Worm (Caenorhabditis elegans) whole organism, young adult: ENCODE measurements around the gene cdh-3.

Source experiments
- C06A6.2 ChIP-seq: fragments of 200-800 bp; sonication (Bioruptor generic); conservative IDR thresholded peaks from 2 replicates; pipeline ENCODE4 v1.3.6; 2022; ENCODE audit warnings: missing genetic modification characterization, missing compliant biosample characterization
- atf-7 ChIP-seq: sonication (generic microtip); optimal IDR thresholded peaks from 2 replicates; lab custom pipeline; 2017; ENCODE audit warnings: mild to moderate bottlenecking, missing genetic modification characterization, missing compliant biosample characterization
- ceh-58 ChIP-seq: fragments of 200-800 bp; sonication (Bioruptor generic); IDR thresholded peaks from 2 replicates; pipeline ENCODE4 v1.3.6; 2022; ENCODE audit warnings: missing genetic modification characterization, missing compliant biosample characterization
- mel-28 ChIP-seq: sonication (generic microtip); optimal IDR thresholded peaks from 2 replicates; lab custom pipeline; 2016; ENCODE audit warnings: borderline replicate concordance, mild to moderate bottlenecking, missing genetic modification characterization, missing compliant biosample characterization
- nfyb-1 ChIP-seq: fragments of 200-800 bp; sonication (Bioruptor generic); IDR thresholded peaks from 2 replicates; pipeline ENCODE4 v1.3.6; 2022; ENCODE audit warnings: missing genetic modification reagents, missing genetic modification characterization, missing compliant biosample characterization
- snpc-4 ChIP-seq, 5 experiments: fragments of 150-350 bp in 1 of 5; sonication (generic microtip) in 4 of 5; optimal IDR thresholded peaks; 2 replicates each; lab custom pipeline; 2014 to 2018; ENCODE audit warnings: missing genetic modification characterization in 5 of 5, missing biosample characterization in 3 of 5, antibody characterized with exemption in 2 of 5, mild to moderate bottlenecking in 2 of 5, missing compliant biosample characterization in 2 of 5, missing genotype in 2 of 5, moderate library complexity in 2 of 5, missing genetic modification reagents in 1 of 5
- sptf-2 ChIP-seq: fragments of 200-800 bp; sonication (Bioruptor generic); optimal IDR thresholded peaks from 2 replicates; lab custom pipeline; 2018; ENCODE audit warnings: mild to moderate bottlenecking, missing genetic modification characterization, missing compliant biosample characterization
- unc-130 ChIP-seq: sonication (generic microtip); optimal IDR thresholded peaks from 2 replicates; lab custom pipeline; 2016; ENCODE audit warnings: missing genetic modification reagents, missing genetic modification characterization, missing compliant biosample characterization
- unc-62 ChIP-seq: fragments of 150-350 bp; optimal IDR thresholded peaks from 2 replicates; lab custom pipeline; 2014; ENCODE audit warnings: missing biosample characterization, missing genetic modification reagents, missing genetic modification characterization

DNA sequence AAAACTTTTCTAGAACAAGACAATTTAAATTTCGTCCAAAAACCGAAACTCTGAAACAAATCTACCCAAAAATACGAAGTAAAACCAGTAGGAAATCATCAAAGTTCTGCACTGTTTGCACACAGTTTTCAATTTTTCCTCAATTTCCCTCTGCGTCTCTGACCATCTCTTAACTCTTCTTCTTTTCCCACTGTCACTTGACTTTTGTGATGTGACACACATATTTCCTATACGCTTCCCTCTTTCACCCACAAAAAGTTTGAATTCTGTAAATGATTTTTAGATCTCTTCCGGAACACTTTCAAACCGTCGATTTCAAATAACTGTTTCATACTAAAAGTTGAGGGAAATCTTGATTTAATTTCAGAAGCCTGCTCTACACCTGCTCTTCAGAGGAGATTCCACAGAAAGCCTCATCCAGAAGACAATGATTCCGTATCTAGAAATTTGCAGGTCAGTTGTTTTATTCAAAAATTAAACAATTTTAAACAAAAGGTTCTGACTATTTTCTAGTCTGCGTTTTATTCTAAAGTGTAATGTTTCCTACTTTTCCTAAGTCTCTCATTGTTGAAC lies 34.8 kb downstream of the cdh-3 start, which contains the start of gene ncl-1:
- TF ChIP-seq unc-62 (no peak), ceh-58 (GFP tag; lab: Robert Waterston, UW) (no peak), mel-28 (tag; lab: Kevin White, UChicago) (no peak), C06A6.2 (GFP tag; lab: Robert Waterston, UW) (no peak), snpc-4 (GFP tag; optimal IDR thresholded peaks at IDR 0.05; lab: Kevin White, UChicago) (no peak), snpc-4 (tag; optimal IDR thresholded peaks at IDR 0.05; lab: Kevin White, UChicago) (no peak), sptf-2 (no peak), atf-7 (tag; lab: Kevin White, UChicago) (no peak), unc-130 (GFP tag; lab: Kevin White, UChicago) (no peak), nfyb-1 (GFP tag; lab: Robert Waterston, UW) (no peak)
